Worm (Caenorhabditis elegans) whole organism, L1 larva: ENCODE measurements around the gene cyp-13A4.

Source experiments
- ama-1 ChIP-seq: fragments of 150-350 bp; optimal IDR thresholded peaks from 2 replicates; lab custom pipeline; 2014
- vab-15 ChIP-seq: sonication (generic microtip); optimal IDR thresholded peaks from 2 replicates; lab custom pipeline; 2017; ENCODE audit warnings: missing genotype, mild to moderate bottlenecking, missing genetic modification characterization, missing compliant biosample characterization

DNA sequence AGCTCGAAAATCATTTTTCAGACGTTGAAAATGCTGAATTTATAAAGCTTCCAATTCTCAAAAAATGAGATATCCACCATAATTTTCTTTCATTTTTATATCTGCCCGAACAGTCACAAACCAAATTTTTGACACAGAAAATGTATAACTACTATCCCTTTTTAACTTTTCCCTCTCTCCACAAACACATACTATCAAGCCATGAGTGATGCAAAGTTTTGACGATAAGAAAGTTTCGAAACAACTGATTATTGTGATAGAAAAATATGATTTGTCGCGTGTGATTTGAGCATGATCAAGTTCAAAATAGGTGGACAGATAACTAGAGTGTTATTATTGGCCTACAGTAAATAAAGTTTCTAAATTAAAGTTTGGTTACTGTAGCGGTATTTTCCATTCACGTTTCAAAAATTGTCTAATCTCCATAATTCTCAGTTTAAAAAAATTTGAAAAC, 10.0 kb upstream of the cyp-13A4 start, which contains the start of gene cyp-13A8:
- TF ChIP-seq vab-15 = no peak
- no peak for TF ChIP-seq ama-1
